Worm (Caenorhabditis elegans): ENCODE data around the gene acs-6.

DNA sequence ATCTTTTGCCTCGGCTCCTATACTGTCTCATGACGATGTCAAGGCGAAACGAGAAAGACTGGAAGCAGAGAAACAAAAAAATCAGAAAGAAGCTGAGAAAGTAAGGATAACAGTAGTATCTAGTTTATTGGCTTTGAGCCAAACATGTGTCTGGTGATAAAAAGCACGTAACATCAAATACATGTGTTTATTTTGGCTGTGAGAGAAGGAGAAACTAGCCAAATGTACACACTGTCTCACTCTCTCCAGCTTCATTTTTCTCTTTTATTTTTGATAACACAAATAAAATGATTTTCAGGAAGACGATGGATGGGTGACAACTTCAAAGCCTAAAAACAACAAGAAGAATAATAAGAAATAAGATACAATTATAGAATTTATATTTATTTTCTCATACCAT is 32.3 kb upstream of the acs-6 start:
- TF ChIP-seq tab-1 (GFP tag; IDR thresholded peaks at IDR 0.05) = no peak
- no peak for TF ChIP-seq ztf-29 (GFP tag; IDR thresholded peaks at IDR 0.05)
- no peak for TF ChIP-seq flt-1 (GFP tag; IDR thresholded peaks at IDR 0.05)
- no peak for TF ChIP-seq ref-1 (GFP tag; conservative IDR thresholded peaks at IDR 0.05)
- no peak for TF ChIP-seq cog-1 (tag; optimal IDR thresholded peaks at IDR 0.05)
- TF ChIP-seq ztf-23 (GFP tag; IDR thresholded peaks at IDR 0.05) = no peak
- no peak for TF ChIP-seq T22C8.4 (GFP tag; IDR thresholded peaks at IDR 0.05)
- no peak for TF ChIP-seq klf-2 (GFP tag; conservative IDR thresholded peaks at IDR 0.05)
- no peak for TF ChIP-seq med-1 (GFP tag; optimal IDR thresholded peaks at IDR 0.05; ENCODE audit: insufficient read depth)
